Worm (Caenorhabditis elegans): ENCODE measurements around the gene cdh-4.
A peak's percentile ranks its signal among the peaks of the same experiment; 100 is the strongest.

cdh-4 gene

ce11 chrIII:4578385-4578903 lies 58.3 kb downstream of the cdh-4 start, which contains the start of the genes sel-5 and wdr-48:
Gene sel-5 (minus strand): TSS chrIII:4578437.
Gene wdr-48 (plus strand): TSS chrIII:4578853.
- TF ChIP-seq M03D4.4 (tag; optimal IDR thresholded peaks at IDR 0.05) (no peak), nhr-12 (tag; optimal IDR thresholded peaks at IDR 0.05) (no peak), mab-5 (tag; optimal IDR thresholded peaks at IDR 0.05) (no peak), nhr-237 (tag; optimal IDR thresholded peaks at IDR 0.05) (no peak), snpc-4 (tag; optimal IDR thresholded peaks at IDR 0.05) (no peak), unc-120 (tag; optimal IDR thresholded peaks at IDR 0.05; ENCODE audit: poor library complexity, severe bottlenecking) (peak; percentile 34), lsy-2 (tag; optimal IDR thresholded peaks at IDR 0.05) (peak; percentile 74), zip-8 (tag; optimal IDR thresholded peaks at IDR 0.05) (no peak), ztf-11 (tag; optimal IDR thresholded peaks at IDR 0.05) (no peak), unc-39 (tag; optimal IDR thresholded peaks at IDR 0.05) (no peak), nhr-28 (tag; optimal IDR thresholded peaks at IDR 0.05) (no peak), lin-32 (GFP tag; optimal IDR thresholded peaks at IDR 0.05) (no peak), lin-13 (tag; optimal IDR thresholded peaks at IDR 0.05) (peak; percentile 33), elt-3 (tag; optimal IDR thresholded peaks at IDR 0.05) (no peak), elt-1 (tag; optimal IDR thresholded peaks at IDR 0.05; ENCODE audit: borderline replicate concordance, insufficient read depth) (no peak), mls-2 (tag; optimal IDR thresholded peaks at IDR 0.05) (no peak), drap-1 (GFP tag; optimal IDR thresholded peaks at IDR 0.05) (no peak), mep-1 (tag; optimal IDR thresholded peaks at IDR 0.05) (peak; percentile 39), nhr-2 (tag; optimal IDR thresholded peaks at IDR 0.05) (no peak), pha-4 (tag; optimal IDR thresholded peaks at IDR 0.05) (no peak), flh-1 (GFP tag; optimal IDR thresholded peaks at IDR 0.05) (no peak), sptf-1 (tag; optimal IDR thresholded peaks at IDR 0.05) (no peak), nhr-76 (tag; optimal IDR thresholded peaks at IDR 0.05) (no peak), blmp-1 (tag; optimal IDR thresholded peaks at IDR 0.05) (no peak), tbx-8 (GFP tag; optimal IDR thresholded peaks at IDR 0.05) (no peak), cnd-1 (tag; optimal IDR thresholded peaks at IDR 0.05) (no peak), sem-2 (GFP tag; optimal IDR thresholded peaks at IDR 0.05) (no peak), hlh-1 (tag; optimal IDR thresholded peaks at IDR 0.05) (no peak), ceh-39 (tag; optimal IDR thresholded peaks at IDR 0.05) (no peak), ces-1 (GFP tag; optimal IDR thresholded peaks at IDR 0.05) (peak; percentile 32), ceh-43 (GFP tag; optimal IDR thresholded peaks at IDR 0.05) (no peak), ceh-83 (GFP tag; optimal IDR thresholded peaks at IDR 0.05) (no peak), bed-3 (GFP tag; optimal IDR thresholded peaks at IDR 0.05) (no peak), unc-62 (GFP tag; optimal IDR thresholded peaks at IDR 0.05) (no peak)

- TF ChIP-seq mab-5 (tag; optimal IDR thresholded peaks at IDR 0.05) (no peak), tbx-8 (GFP tag; optimal IDR thresholded peaks at IDR 0.05) (no peak), blmp-1 (tag; optimal IDR thresholded peaks at IDR 0.05) (no peak), nhr-237 (tag; optimal IDR thresholded peaks at IDR 0.05) (no peak), elt-3 (tag; optimal IDR thresholded peaks at IDR 0.05) (no peak), ham-2 (GFP tag; optimal IDR thresholded peaks at IDR 0.05) (no peak), unc-120 (tag; optimal IDR thresholded peaks at IDR 0.05; ENCODE audit: poor library complexity, severe bottlenecking) (no peak), ceh-43 (GFP tag; optimal IDR thresholded peaks at IDR 0.05) (no peak), hlh-1 (tag; optimal IDR thresholded peaks at IDR 0.05) (no peak), zip-8 (tag; optimal IDR thresholded peaks at IDR 0.05) (no peak), ceh-83 (GFP tag; optimal IDR thresholded peaks at IDR 0.05) (no peak), ztf-11 (tag; optimal IDR thresholded peaks at IDR 0.05) (no peak), lsy-2 (tag; optimal IDR thresholded peaks at IDR 0.05) (no peak), elt-1 (tag; optimal IDR thresholded peaks at IDR 0.05; ENCODE audit: borderline replicate concordance, insufficient read depth) (no peak), M03D4.4 (tag; optimal IDR thresholded peaks at IDR 0.05) (no peak), nhr-12 (tag; optimal IDR thresholded peaks at IDR 0.05) (no peak), ceh-39 (tag; optimal IDR thresholded peaks at IDR 0.05) (no peak), drap-1 (GFP tag; optimal IDR thresholded peaks at IDR 0.05) (no peak), lin-32 (GFP tag; optimal IDR thresholded peaks at IDR 0.05) (no peak)
These were observed 61.3 kb downstream of the cdh-4 start, which contains the start of gene F35G12.12 for ce11 chrIII:4581495-4581894. Gene F35G12.12 (plus strand): TSS chrIII:4581795.

ce11 chrIII:4584068-4584566 lies 64.0 kb downstream of the cdh-4 start, which contains the start of gene F35G12.5:
Gene F35G12.5 (plus strand): TSS chrIII:4584118.
- TF ChIP-seq drap-1 (GFP tag; optimal IDR thresholded peaks at IDR 0.05) (no peak), ceh-39 (tag; optimal IDR thresholded peaks at IDR 0.05) (no peak), lin-13 (tag; optimal IDR thresholded peaks at IDR 0.05) (no peak), lsy-2 (tag; optimal IDR thresholded peaks at IDR 0.05) (no peak), nhr-76 (tag; optimal IDR thresholded peaks at IDR 0.05) (no peak), M03D4.4 (tag; optimal IDR thresholded peaks at IDR 0.05) (no peak), sem-2 (GFP tag; optimal IDR thresholded peaks at IDR 0.05) (no peak), ces-1 (GFP tag; optimal IDR thresholded peaks at IDR 0.05) (no peak)
